Fruit fly (Drosophila melanogaster): ENCODE measurements around the gene CG4820.

Gene CG4820

DNA sequence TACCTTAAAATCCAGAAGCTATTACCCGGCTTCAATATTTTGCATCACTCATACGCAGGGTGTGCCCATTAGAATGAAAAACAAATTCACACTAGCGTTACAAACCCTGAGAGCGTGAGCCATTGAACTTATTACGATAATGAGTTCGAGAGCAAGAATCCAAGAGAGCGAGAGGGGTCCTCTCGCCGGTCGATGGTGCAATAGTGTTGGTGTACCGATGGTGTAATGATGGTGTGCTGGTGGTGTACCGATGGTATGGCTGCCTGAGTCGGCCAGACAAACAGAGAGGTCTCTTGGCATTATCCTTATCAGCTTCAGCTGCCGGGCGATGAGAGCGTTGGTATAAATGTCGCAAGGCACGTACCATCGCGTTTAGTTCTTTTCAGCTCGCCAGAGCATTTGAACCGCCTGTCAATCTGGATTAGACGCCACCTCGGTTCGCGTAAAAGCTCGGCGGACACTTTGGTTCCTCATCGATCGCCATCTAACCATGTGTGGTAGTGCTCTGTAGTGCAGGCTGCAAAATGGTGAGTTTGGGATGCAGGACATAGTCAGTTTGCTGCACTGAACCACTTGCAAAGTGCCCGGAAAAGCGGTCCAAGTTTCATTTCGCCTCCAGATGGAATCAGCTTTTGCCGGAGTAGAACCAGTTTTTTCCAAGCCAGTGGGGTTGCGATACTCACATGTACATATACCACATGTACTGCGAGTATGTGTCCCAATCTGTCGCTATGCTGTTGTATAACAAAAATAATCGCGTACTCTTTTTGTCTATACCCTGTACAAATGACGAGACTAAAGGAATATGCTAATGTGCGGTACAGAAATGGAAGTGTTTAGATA is 16.1 kb upstream of the CG4820 start:
- TF ChIP-seq CG17801 (GFP tag; optimal IDR thresholded peaks at IDR 0.05; ENCODE audit: partially characterized antibody), result no peak

DNA sequence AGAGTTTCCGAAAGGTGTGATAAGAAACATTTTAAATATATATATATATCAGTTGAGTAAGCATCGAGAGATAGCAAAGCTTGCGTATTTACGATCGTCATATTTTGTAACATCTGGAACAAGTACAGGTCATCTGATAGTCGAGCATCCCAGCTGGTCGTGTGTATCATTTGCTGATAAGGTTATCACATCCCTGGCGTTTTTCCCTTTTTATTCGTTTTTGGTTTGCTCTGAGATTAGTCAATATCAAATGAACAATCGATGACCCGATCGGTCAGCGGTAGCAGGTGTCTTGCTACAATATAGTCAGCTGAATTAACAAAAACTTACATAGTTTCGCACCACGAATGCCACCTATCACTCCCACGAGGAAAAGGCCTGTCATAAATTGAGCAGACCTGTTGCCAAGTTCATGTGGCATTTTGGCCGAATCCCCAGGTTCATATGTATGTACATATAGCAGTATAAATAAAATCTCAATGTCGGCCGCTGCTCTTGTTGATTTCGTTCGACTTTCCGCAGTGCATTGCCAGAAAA is 15.4 kb upstream of the CG4820 start:
- TF ChIP-seq CG17801 (GFP tag; optimal IDR thresholded peaks at IDR 0.05; ENCODE audit: partially characterized antibody), result no peak

DNA sequence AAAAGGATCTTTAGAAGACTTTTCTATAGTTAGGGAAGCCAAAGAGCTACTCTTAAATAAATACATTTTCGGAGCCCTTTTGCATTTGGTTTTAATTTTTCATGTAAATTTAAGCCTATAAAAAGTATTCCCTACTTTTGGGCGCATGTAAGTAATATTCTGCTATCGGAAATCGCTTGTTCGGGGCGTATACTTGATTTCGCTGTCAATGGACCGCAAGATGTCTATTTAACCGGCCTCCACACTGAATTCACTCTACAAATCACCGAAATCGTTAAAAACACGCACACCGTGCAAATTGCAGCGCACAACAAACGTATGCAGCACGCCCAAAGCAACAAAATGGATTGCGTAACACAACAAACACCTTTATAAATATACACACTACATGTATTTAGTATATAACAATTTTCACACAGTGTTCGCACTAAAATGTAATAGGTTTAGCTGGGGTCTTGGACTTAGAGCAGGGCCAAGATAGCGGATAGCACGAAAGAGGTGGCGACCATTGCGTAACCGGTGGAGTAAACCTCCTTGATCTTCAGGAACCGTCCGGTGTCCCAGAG is 7.5 kb upstream of the CG4820 start:
- peak; percentile 1 for TF ChIP-seq CG17801 (GFP tag; optimal IDR thresholded peaks at IDR 0.05; ENCODE audit: partially characterized antibody)

DNA sequence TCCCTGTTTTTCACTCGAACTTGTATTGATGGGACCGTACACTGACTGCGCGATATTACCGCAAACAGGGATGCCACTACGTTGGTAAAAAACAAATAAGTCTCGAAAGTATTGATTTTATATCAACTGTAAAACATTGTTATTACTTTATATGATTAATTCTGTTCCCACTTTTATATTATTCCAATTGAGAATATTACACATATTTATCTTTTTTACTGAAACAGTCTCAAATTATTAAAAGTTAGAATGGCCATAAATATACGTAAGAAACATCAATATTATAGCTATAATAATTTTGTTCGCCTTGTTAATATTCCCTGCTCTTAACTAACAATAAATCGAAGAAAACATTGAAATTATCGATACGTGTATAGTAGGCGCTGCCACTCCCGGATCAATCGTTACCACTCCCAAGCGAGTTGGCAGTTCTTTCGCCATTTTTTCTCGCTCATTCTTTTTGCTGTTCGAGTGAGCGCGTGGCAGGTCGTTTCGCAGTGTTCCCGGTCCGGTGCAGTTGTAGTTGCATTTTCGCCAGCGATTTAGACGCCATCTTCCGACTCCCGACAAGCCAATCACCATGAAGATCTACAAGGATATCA is 6.4 kb upstream of the CG4820 start, which contains the start of the genes SdhC and Tctp:
Gene SdhC, minus strand, starts transcription at position 49 of the 602 bp plus-strand sequence.
Gene Tctp, plus strand, starts transcription at position 447 of the 602 bp plus-strand sequence.
- peak; percentile 62 for TF ChIP-seq CG17801 (GFP tag; optimal IDR thresholded peaks at IDR 0.05; ENCODE audit: partially characterized antibody)

DNA sequence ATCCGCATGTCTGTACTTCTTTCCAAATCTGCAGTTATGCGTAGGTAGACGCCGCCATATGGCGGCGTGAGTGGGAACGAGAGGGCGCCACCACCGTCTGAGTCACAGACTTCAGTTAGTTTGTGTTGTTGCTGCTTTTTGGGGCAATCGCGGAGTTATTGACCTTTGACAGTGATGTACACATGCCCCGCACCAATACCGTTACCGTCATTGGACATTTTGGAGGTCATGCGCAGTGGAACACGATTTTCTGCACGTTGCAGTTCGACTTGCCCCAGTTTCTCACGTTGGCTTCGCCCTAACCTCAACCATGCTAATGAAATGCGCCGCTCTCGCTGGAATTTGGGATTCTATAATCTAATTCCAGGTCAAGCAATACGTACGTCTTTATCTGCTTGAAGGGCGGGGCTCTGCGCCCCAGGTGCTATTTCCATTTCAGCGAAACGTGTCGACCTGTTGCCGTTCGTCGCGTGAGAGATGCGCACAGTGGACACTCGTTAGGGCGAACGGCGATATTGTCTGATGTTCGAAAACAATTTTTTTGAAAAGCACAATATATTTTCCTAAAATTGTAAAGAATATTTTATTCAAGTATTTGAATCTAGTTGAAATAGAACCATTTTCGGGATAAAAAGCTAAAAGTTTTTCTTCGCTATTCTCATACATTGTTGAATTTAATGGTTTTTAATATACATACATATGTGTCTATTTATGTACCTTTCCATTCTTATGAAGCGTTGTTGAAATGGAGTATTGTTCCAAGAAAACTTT is 4.9 kb upstream of the CG4820 start:
- peak; percentile 65 for TF ChIP-seq CG17801 (GFP tag; optimal IDR thresholded peaks at IDR 0.05; ENCODE audit: partially characterized antibody)

DNA sequence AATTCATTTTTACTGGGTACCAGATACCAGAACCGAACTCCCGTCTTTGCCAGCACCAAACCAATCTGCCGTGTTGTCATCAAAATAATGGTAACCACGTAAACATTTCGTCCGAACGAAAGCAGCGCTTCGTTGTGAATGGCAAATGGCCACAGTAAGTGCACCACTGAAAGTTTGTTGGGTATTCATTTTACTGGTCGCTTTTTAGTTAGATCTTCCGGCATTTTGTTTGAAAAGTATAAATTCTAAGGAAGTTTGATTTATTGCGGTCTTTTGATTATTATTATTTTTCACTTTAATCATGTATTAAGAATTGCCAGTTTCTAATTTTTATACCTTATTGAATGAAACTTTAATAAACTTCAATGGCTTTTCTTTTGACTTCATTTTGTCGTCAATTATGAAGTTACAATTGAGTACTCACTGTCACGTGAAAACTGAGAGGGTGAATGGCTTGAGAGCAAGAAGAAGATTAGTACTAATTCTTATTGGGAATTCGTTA is 1.8 kb upstream of the CG4820 start, which contains the start of gene ZnT86D:
Gene ZnT86D, minus strand, starts transcription at position 91 of the 502 bp plus-strand sequence.
- peak; percentile 82 for TF ChIP-seq CG17801 (GFP tag; optimal IDR thresholded peaks at IDR 0.05; ENCODE audit: partially characterized antibody)

DNA sequence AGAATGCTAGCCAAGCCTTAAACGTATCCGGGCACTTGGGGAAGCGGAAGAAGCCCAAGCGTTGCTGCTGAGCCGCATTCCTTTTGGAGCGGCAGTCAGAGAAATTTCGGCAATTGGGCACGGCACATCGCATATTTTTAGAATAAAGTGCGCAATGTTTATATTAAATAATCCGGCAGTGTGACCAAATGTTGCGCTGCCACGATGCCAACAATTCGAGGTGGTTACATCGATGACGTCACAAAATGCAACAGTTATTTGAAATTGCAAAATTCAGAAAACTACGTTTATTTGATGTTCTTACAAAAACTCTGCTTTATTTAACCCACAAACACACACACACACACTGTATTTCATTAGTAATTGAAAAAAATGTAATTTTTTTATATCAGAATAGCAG is 3.5 kb downstream of the CG4820 start, which contains the start of gene CG6689:
Gene CG6689, minus strand, starts transcription at position 182 of the 400 bp plus-strand sequence.
- no peak for TF ChIP-seq CG17801 (GFP tag; optimal IDR thresholded peaks at IDR 0.05; ENCODE audit: partially characterized antibody)

DNA sequence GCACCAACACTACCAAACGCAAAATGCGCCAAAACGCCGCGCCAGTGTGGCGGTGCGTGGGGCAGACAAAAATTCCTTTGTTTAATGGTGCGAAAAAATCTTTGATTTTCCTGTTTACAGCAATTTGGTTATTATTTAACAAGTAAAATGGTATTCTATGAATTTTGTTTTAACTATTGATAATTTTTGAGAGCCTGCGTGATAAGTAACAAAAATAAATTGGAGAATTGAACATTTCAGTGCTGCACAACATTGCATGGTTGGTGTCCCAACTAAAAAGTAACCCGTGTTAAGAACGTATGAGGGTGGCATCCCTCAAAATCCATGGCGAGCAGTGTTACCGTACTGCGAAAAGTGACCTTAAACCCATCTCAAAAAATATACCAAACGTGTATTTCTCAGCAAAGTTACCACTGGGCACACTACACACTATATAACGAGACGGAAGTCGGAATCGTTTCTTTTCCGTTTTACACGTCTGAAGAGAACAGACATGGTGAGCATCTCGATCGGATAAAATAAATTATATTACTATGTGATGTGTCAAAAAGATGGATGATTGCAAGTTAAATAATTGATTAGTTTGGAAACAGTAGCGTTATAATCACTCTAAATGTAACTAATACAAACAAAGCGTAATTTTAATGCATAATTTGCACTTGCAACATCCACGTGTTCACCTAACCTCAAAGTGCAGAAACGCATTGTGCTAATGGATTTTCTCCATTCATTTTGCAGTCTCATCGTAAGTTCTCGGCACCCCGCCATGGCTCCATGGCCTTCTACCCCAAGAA is 5.3 kb downstream of the CG4820 start, which contains the start of the genes CG6693 and RpL3:
Gene CG6693, minus strand, starts transcription at position 203 of the 794 bp plus-strand sequence.
Gene RpL3, plus strand, starts transcription at position 458 of the 794 bp plus-strand sequence.
- TF ChIP-seq CG17801 (GFP tag; optimal IDR thresholded peaks at IDR 0.05; ENCODE audit: partially characterized antibody), result peak; percentile 84

DNA sequence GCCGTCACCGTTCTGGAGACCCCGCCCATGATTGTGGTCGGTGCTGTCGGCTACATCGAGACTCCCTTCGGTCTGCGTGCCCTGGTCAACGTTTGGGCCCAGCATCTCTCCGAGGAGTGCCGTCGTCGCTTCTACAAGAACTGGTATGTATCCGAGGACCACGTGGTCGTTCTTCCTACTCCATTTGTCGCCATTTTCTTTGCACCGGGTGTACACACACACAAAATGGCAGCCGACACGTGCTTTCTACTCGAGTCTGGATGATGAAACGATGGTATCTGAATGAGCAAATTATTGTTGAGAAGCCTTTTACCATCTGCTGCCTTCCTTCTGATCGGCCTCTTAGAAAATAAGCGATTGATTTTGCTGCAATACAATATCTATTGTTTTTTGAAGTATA is 6.3 kb downstream of the CG4820 start:
- TF ChIP-seq CG17801 (GFP tag; optimal IDR thresholded peaks at IDR 0.05; ENCODE audit: partially characterized antibody), result no peak

DNA sequence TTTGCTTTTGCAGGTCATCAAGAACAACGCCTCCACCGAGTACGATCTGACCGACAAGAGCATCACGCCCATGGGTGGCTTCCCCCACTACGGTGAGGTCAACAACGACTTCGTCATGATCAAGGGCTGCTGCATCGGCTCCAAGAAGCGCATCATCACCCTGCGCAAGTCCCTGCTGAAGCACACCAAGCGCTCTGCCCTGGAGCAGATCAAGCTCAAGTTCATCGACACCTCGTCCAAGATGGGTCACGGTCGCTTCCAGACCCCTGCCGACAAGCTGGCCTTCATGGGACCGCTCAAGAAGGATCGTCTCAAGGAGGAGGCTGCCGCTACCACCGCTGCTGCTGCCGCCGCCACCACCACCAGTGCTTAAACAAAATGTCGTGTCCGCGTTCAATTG is 8.1 kb downstream of the CG4820 start:
- no peak for TF ChIP-seq CG17801 (GFP tag; optimal IDR thresholded peaks at IDR 0.05; ENCODE audit: partially characterized antibody)

DNA sequence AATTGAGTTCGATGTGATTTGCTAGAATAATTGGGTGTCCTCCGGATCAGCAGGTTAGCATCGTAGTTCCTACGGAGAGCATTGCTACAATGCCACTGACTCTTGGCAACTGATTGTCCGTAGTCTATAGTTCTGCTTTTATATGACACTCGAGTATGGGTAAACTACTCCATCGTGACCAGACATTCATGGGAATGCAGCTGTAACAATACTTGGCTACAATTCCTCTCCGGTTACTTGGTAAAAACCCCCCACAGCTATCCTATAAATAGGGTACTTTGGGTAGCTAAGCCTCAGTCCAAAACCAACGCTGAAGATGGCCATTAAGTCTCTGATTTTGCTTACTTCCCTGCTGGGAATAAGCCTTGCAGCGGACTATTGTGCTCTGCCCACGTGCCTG is 8.9 kb downstream of the CG4820 start, which contains the start of gene scpr-C:
Gene scpr-C, plus strand, starts transcription at position 301 of the 400 bp plus-strand sequence.
- no peak for TF ChIP-seq CG17801 (GFP tag; optimal IDR thresholded peaks at IDR 0.05; ENCODE audit: partially characterized antibody)

DNA sequence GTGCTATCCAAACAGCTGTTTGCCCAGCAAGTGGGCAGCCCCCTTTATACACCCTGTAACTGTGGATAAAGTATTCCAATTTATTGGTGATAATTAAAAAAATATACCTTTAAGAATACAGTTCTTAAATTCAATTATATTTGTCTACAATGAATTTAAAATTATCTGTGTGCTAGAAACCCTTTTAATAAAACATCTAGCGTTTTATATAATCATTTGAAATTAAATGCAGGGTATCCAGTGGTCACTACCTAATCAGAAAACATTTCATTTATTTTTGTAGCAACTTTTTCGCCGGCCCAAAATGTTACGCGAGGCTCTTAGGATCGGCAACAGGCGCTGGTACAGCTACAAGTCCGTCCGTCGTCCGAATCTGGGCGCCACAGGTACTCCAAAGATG is 10.2 kb downstream of the CG4820 start, which contains the start of gene CG17726:
Gene CG17726, plus strand, starts transcription at position 267 of the 400 bp plus-strand sequence.
- peak; percentile 98 for TF ChIP-seq CG17801 (GFP tag; optimal IDR thresholded peaks at IDR 0.05; ENCODE audit: partially characterized antibody)

DNA sequence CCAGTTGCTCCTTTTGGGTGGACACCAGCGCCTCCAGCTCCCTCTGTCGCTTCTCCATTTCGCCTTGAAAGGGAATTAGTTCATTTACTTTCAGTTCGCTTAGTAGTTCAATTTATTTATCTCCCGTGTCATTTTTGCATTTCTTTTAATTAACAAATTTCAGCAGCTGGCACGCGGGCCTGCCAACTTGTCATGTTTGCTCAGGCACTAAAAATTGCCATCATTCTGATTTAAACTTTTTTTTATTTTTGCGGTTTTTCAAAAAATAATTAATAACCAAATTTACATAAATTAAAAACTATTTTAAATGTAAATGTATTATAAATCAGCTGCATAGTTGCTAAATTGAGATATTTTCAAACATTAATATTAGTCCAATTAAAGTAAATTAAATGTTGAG is 14.1 kb downstream of the CG4820 start, which contains the start of gene GCC88:
Gene GCC88, minus strand, starts transcription at position 209 of the 400 bp plus-strand sequence.
- TF ChIP-seq CG17801 (GFP tag; optimal IDR thresholded peaks at IDR 0.05; ENCODE audit: partially characterized antibody), result no peak
